Worm (Caenorhabditis elegans) whole organism, L2 larva: ENCODE measurements around the gene arx-3.

ENCODE experiments used
- R02D3.7 ChIP-seq: fragments of 150-350 bp; optimal IDR thresholded peaks from 2 replicates; lab custom pipeline; 2014; ENCODE audit warnings: missing biosample characterization, missing genetic modification characterization
- dmd-4 ChIP-seq: sonication (generic microtip); optimal IDR thresholded peaks from 2 replicates; lab custom pipeline; 2017; ENCODE audit warnings: missing biosample characterization, missing genetic modification characterization
- lin-39 ChIP-seq: fragments of 150-350 bp; optimal IDR thresholded peaks from 2 replicates; lab custom pipeline; 2014; ENCODE audit warnings: missing biosample characterization, missing genetic modification reagents, missing genetic modification characterization
- nhr-6 ChIP-seq: fragments of 150-350 bp; optimal IDR thresholded peaks from 2 replicates; lab custom pipeline; 2014; ENCODE audit warnings: missing biosample characterization, missing genetic modification characterization
- sem-4 ChIP-seq: fragments of 150-350 bp; optimal IDR thresholded peaks from 2 replicates; lab custom pipeline; 2014; ENCODE audit warnings: missing biosample characterization, missing genetic modification reagents, missing genetic modification characterization
- snpc-4 ChIP-seq: fragments of 150-350 bp; optimal IDR thresholded peaks from 2 replicates; lab custom pipeline; 2014; ENCODE audit warnings: missing biosample characterization, missing genetic modification characterization

ce11 chrIII:12084749-12085307 is 26.6 kb upstream of the arx-3 start:
- TF ChIP-seq lin-39 (no peak), snpc-4 (tag; lab: Kevin White, UChicago) (no peak), sem-4 (tag; lab: Kevin White, UChicago) (peak; percentile 3), R02D3.7 (tag; lab: Kevin White, UChicago) (no peak), nhr-6 (no peak), dmd-4 (tag; lab: Kevin White, UChicago) (no peak)
